Fruit fly (Drosophila melanogaster): ENCODE measurements around the gene Tango4.

DNA sequence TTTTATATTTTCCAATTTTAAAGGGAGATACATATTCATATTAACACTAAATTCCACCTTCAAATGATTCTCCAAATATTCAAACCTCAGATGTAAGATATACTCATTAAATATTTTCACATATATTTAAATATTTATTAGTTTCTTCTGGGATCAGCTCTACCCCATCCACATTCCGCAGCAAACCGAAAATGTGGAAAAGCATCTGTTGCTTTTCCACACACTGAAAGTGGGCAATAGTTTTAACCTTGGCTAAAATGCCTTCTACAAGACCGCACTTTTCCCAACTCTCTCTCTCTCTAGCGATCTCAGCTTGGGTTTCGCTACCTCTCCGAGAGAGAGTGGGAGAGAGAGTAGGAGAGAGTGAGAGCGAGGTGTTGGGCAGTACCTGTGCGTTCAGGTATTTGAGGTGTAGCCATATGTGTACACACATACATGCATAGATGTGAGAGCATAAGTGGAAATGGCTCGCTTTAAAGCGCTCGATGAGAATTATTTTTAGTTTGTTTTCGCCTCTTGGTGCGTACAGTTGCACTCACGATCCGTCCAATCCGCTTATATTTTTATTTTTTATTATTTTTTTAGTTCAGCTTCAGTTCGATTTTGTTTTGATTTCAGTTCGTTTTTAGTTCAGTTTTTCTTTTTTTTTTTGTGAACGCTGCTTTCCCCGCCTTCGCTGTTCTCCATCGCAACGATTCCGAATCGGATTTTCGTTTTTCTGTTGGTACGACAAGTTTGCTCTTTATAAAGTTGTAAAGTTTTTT is 14.0 kb upstream of the Tango4 start, which contains the start of gene CG1806:
- TF ChIP-seq Taf1 (GFP tag; IDR thresholded peaks at IDR 0.05) (no peak), CG34376 (GFP tag; optimal IDR thresholded peaks at IDR 0.05) (no peak), CG16779 (GFP tag; IDR thresholded peaks at IDR 0.05) (no peak)

All from whole organism, embryonic.